Fruit fly (Drosophila melanogaster): ENCODE data around the gene Jhbp4.

The Jhbp4 gene

dm6 chr3R:15993815-15994572, 49.3 kb upstream of the Jhbp4 start (continued):
- TF ChIP-seq CG17385 (GFP tag; optimal IDR thresholded peaks at IDR 0.05), result no peak
- TF ChIP-seq zen (tag; optimal IDR thresholded peaks at IDR 0.05), result peak; percentile 65
- peak; percentile 27; the same call in 1 of the 2 replicates for TF ChIP-seq crol (GFP tag; IDR thresholded peaks at IDR 0.05)
- TF ChIP-seq hb (GFP tag; IDR thresholded peaks at IDR 0.05; ENCODE audit: partially characterized antibody), result 0 out of 3 replicates have a peak, but pooled peaks have one; percentile 48
- no peak for TF ChIP-seq slp2 (GFP tag; optimal IDR thresholded peaks at IDR 0.05)
- no peak for TF ChIP-seq CG11093 (GFP tag; IDR thresholded peaks at IDR 0.05)
- no peak for TF ChIP-seq Max (GFP tag; optimal IDR thresholded peaks at IDR 0.05)
- no peak for TF ChIP-seq CG9876 (GFP tag; optimal IDR thresholded peaks at IDR 0.05)
- TF ChIP-seq Pdp1 (GFP tag; optimal IDR thresholded peaks at IDR 0.05), result no peak
- no peak for TF ChIP-seq corto (GFP tag; optimal IDR thresholded peaks at IDR 0.05)
- no peak for TF ChIP-seq CG8944 (GFP tag; optimal IDR thresholded peaks at IDR 0.05)
- no peak for TF ChIP-seq Dip2 (GFP tag; IDR thresholded peaks at IDR 0.05)
- TF ChIP-seq Adf1 (GFP tag; IDR thresholded peaks at IDR 0.05), result peak; percentile 61; the same call in 1 of the 2 replicates
- no peak for TF ChIP-seq CG4820 (GFP tag; optimal IDR thresholded peaks at IDR 0.05)
- peak in 1 of 2 experiments; percentile 20 for TF ChIP-seq Trl (optimal IDR thresholded peaks at IDR 0.05)
- TF ChIP-seq Trl (GFP tag; optimal IDR thresholded peaks at IDR 0.05), result no peak
- TF ChIP-seq CG31441 (GFP tag; IDR thresholded peaks at IDR 0.05), result no peak
- TF ChIP-seq tap (tag; optimal IDR thresholded peaks at IDR 0.05), result no peak
- TF ChIP-seq Neu2 (GFP tag; optimal IDR thresholded peaks at IDR 0.05; ENCODE audit: borderline replicate concordance), result no peak
- TF ChIP-seq Mad (GFP tag; optimal IDR thresholded peaks at IDR 0.05), result no peak
- 0 out of 3 replicates have a peak, but pooled peaks have one; percentile 20 for TF ChIP-seq CG16813 (GFP tag; IDR thresholded peaks at IDR 0.05; ENCODE audit: partially characterized antibody)
- TF ChIP-seq CG4360 (GFP tag; IDR thresholded peaks at IDR 0.05), result peak; percentile 99

DNA sequence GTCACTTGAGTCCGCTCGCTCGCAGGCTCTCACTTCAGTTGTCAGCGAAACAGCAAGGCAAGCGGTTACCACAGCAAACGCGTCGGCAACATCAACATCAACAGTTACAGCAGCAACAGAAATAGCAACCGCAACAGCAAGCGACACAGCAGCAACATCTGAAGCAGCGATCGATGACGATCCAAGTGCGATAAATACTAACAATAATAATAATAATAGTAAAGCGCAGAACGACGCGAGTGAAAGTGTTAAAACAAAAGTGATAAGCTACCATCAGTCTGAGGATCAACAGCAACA, 48.8 kb upstream of the Jhbp4 start:
- TF ChIP-seq HLH4C (GFP tag; IDR thresholded peaks at IDR 0.05; ENCODE audit: partially characterized antibody) (no peak), CG12942 (GFP tag; optimal IDR thresholded peaks at IDR 0.05) (no peak), Med (GFP tag) (peak; percentile 15), CG8359 (GFP tag; optimal IDR thresholded peaks at IDR 0.05; ENCODE audit: borderline replicate concordance) (peak; percentile 34), Ets65A (GFP tag) (peak; percentile 51), crol (GFP tag; IDR thresholded peaks at IDR 0.05) (0 out of 2 replicates have a peak, but pooled peaks have one; percentile 0), Jarid2 (GFP tag; optimal IDR thresholded peaks at IDR 0.05) (peak; percentile 49), CG15479 (GFP tag; optimal IDR thresholded peaks at IDR 0.05) (peak; percentile 90)

- peak; percentile 99 for TF ChIP-seq CG8359 (GFP tag; optimal IDR thresholded peaks at IDR 0.05; ENCODE audit: borderline replicate concordance)
- no peak for TF ChIP-seq CG4424 (GFP tag; optimal IDR thresholded peaks at IDR 0.05)
- peak in 1 of 2 experiments; percentile 58 for TF ChIP-seq Dfd (GFP tag; optimal IDR thresholded peaks at IDR 0.05)
- no peak for TF ChIP-seq ranshi (GFP tag; IDR thresholded peaks at IDR 0.05)
- TF ChIP-seq Lim3 (GFP tag; IDR thresholded peaks at IDR 0.05), result no peak
- TF ChIP-seq Dek (tag; optimal IDR thresholded peaks at IDR 0.05), result no peak
- TF ChIP-seq Med (GFP tag), result peak; percentile 59
- no peak for TF ChIP-seq vnd (GFP tag; IDR thresholded peaks at IDR 0.05; ENCODE audit: partially characterized antibody)
- 0 out of 2 replicates have a peak, but pooled peaks have one; percentile 9 for TF ChIP-seq Rx (GFP tag; IDR thresholded peaks at IDR 0.05)
- TF ChIP-seq CG4360 (GFP tag; IDR thresholded peaks at IDR 0.05), result peak; percentile 23; the same call in 1 of the 2 replicates
- no peak for TF ChIP-seq jing (GFP tag; optimal IDR thresholded peaks at IDR 0.05)
- 0 out of 2 replicates have a peak, but pooled peaks have one; percentile 23 for TF ChIP-seq Dref (GFP tag; IDR thresholded peaks at IDR 0.05)
- TF ChIP-seq Usf (GFP tag; optimal IDR thresholded peaks at IDR 0.05), result no peak
- no peak for TF ChIP-seq NC2α (GFP tag; optimal IDR thresholded peaks at IDR 0.05)
- TF ChIP-seq Deaf1 (tag; optimal IDR thresholded peaks at IDR 0.05), result no peak
Measured at dm6 chr3R:15998972-15999721, 44.2 kb upstream of the Jhbp4 start.
